Worm (Caenorhabditis elegans) whole organism, L2 larva: ENCODE results near the gene srz-62.
"Not testable (repeated sequence)": the region's sequence is repeated elsewhere in the genome, so short reads cannot be mapped to it uniquely, and the experiment has no call there.

Experiments used
- F13H6.1 ChIP-seq: sonication (generic microtip); optimal IDR thresholded peaks from 2 replicates; lab custom pipeline; 2016; ENCODE audit warnings: missing genetic modification characterization, missing compliant biosample characterization
- Y55F3AM.14 ChIP-seq: fragments of 200-800 bp; sonication (Bioruptor generic); optimal IDR thresholded peaks from 2 replicates; lab custom pipeline; 2018; ENCODE audit warnings: mild to moderate bottlenecking, missing genetic modification characterization, missing compliant biosample characterization
- ama-1 ChIP-seq: fragments of 150-350 bp; optimal IDR thresholded peaks from 2 replicates; lab custom pipeline; 2018; ENCODE audit warnings: inconsistent platforms
- lin-11 ChIP-seq: fragments of 150-350 bp; sonication (generic microtip); optimal IDR thresholded peaks from 2 replicates; lab custom pipeline; 2014; ENCODE audit warnings: missing biosample characterization, missing genetic modification characterization, inconsistent platforms, mixed read lengths
- lin-13 ChIP-seq: fragments of 150-350 bp; optimal IDR thresholded peaks from 2 replicates; lab custom pipeline; 2014; ENCODE audit warnings: missing biosample characterization, missing genetic modification reagents, missing genetic modification characterization
- mbf-1 ChIP-seq: sonication (generic microtip); optimal IDR thresholded peaks from 2 replicates; lab custom pipeline; 2017; ENCODE audit warnings: missing biosample characterization, missing genetic modification characterization
- nhr-237 ChIP-seq: fragments of 150-350 bp; optimal IDR thresholded peaks from 2 replicates; lab custom pipeline; 2014; ENCODE audit warnings: missing biosample characterization, missing genetic modification characterization
- nhr-77 ChIP-seq: fragments of 150-350 bp; optimal IDR thresholded peaks from 2 replicates; lab custom pipeline; 2014; ENCODE audit warnings: missing biosample characterization, missing genetic modification characterization
- peb-1 ChIP-seq: fragments of 150-350 bp; optimal IDR thresholded peaks from 2 replicates; lab custom pipeline; 2014; ENCODE audit warnings: missing biosample characterization, missing genetic modification characterization
- unc-39 ChIP-seq: fragments of 150-350 bp; optimal IDR thresholded peaks from 2 replicates; lab custom pipeline; 2014; ENCODE audit warnings: missing biosample characterization, missing genetic modification characterization
- unc-62 ChIP-seq: fragments of 150-350 bp; optimal IDR thresholded peaks from 2 replicates; lab custom pipeline; 2014; ENCODE audit warnings: missing biosample characterization, missing genetic modification reagents, missing genetic modification characterization
- ztf-11 ChIP-seq: sonication (generic microtip); optimal IDR thresholded peaks from 2 replicates; lab custom pipeline; 2017; ENCODE audit warnings: missing biosample characterization, missing genetic modification characterization

DNA sequence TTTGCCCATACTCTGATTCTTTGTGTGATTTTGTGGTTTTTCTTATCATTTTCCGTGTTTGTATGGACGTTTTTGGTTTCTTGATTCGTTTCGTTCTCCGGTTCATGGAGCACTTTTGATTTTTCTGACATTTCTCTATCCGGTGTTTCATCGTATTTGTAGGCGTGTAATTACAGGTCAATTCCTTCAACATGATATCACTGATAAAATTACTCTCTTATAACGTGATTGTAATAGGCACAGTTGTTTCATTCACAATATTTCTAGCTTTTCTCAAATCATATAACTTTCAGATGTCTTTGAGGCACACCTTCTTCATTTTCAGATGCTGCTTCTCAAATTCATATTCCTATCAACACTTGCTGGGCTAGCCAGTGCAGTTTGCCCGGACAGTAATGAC is 32.1 kb downstream of the srz-62 start, which contains the start of gene clec-70:
- TF ChIP-seq ama-1 (lab: Kevin White, UChicago); lin-13 (GFP tag; lab: Kevin White, UChicago); ztf-11 (tag; lab: Kevin White, UChicago); F13H6.1 (tag; lab: Kevin White, UChicago); nhr-237 (tag; lab: Kevin White, UChicago); peb-1; Y55F3AM.14 (GFP tag; lab: Kevin White, UChicago); lin-11; mbf-1 (tag; lab: Kevin White, UChicago); unc-62 (GFP tag; lab: Kevin White, UChicago); unc-39 (tag; lab: Kevin White, UChicago); nhr-77: not testable (repeated sequence)
